Worm (Caenorhabditis elegans): Measurements from ENCODE around the gene gck-3.

gck-3 gene

DNA sequence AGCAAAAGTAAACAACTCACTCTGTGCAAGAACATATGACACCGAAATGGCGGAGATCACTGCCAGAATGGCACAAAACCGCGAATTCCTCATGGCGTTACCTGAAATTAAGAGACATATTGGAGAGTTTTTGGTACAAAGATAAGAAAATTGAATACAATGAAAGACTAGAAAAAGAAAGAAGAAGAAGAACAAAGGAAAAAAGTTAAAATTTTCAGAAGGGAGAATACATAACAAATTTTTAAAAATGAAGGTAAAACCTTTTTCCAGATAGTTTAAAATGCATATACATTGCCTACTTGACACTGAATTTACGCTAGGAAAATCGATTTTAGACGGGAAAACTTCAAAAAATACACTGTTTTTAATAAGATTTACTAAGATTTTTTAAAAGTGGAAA lies 34.6 kb upstream of the gck-3 start, which contains the start of gene lon-8:
TSS of gene lon-8 (minus strand) at position 101 of the 400 bp plus-strand sequence.
- TF ChIP-seq ceh-91 (GFP tag; IDR thresholded peaks at IDR 0.05) (no peak), ceh-79 (tag; optimal IDR thresholded peaks at IDR 0.05) (no peak), Y56A3A.18 (GFP tag; IDR thresholded peaks at IDR 0.05) (no peak)

DNA sequence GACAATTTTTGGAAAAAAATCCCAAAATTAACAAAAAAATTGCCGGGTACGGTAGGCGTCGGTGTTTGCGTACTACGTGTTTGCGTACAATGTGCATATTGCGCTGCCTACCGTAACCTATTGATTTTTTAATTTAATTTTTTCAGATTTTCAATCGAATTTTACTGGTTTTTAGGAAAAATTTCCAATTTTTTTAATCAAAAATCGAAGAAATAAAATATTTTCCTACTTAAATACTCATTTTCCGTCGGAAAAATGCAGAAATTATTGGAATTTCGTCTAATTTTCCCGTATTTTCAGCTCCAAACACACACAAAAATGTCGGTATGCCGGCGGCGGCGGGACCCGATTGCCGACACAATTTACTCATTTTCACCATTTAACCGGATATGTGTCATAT lies 19.3 kb upstream of the gck-3 start, which contains the start of gene Y59A8B.21:
TSS of gene Y59A8B.21 (plus strand) at position 301 of the 400 bp plus-strand sequence.
- no peak for TF ChIP-seq Y56A3A.18 (GFP tag; IDR thresholded peaks at IDR 0.05)
- peak; percentile 87 for TF ChIP-seq lsl-1 (GFP tag; optimal IDR thresholded peaks at IDR 0.05)
- TF ChIP-seq aptf-3 (GFP tag; IDR thresholded peaks at IDR 0.05): no peak
- TF ChIP-seq mxl-1 (tag; optimal IDR thresholded peaks at IDR 0.05): no peak
- TF ChIP-seq D2030.7 (GFP tag; IDR thresholded peaks at IDR 0.05): 0 out of 2 replicates have a peak, but pooled peaks have one; percentile 9
- no peak for TF ChIP-seq ets-4 (GFP tag; optimal IDR thresholded peaks at IDR 0.05)
- TF ChIP-seq nhr-90 (tag; optimal IDR thresholded peaks at IDR 0.05): no peak

DNA sequence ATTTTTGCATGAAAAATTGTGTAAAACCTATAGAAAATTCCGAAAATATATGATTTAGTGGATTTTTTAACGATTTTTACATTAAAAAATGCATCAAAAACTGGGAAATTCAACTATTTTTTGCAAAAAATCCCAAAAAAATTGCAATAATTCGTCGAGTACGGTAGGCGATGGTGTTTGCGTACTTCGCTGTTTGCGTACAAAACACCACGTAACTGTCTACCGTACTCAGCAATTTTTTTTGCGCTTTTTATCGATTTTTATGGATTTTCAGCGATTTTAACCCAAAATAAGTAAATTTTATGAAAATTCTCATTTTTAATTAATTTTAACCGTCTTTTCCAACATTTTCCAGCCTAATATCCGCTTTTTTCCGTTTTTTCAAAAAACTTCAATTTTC lies 16.3 kb upstream of the gck-3 start:
- TF ChIP-seq lsl-1 (GFP tag; optimal IDR thresholded peaks at IDR 0.05) (peak; percentile 87), ceh-100 (GFP tag; IDR thresholded peaks at IDR 0.05) (no peak), D2030.7 (GFP tag; IDR thresholded peaks at IDR 0.05) (peak; percentile 50; the same call in 1 of the 2 replicates)

DNA sequence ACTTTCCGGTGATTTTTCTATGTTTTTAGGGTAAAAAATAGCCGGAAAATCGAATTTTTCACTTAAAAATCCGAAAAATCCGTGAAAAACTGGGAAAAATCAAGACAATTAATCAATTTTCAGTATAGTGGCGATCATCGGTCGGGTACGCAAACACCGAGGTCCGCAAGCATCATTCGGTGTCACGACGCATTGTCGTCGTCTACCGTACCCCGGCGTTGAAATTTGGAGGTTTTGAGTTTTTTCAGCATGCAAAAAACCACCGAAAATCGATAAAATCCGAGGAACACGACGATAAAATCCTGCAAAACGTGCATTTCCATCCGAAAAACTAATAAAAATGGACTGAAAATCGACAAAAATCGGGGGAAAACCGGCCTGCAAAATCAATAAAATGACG lies 15.1 kb upstream of the gck-3 start:
- no peak for TF ChIP-seq snpc-4 (GFP tag; optimal IDR thresholded peaks at IDR 0.05)
- peak in 1 of 4 experiments; percentile 30 for TF ChIP-seq snpc-4 (tag; optimal IDR thresholded peaks at IDR 0.05)
- TF ChIP-seq mcd-1 (GFP tag; IDR thresholded peaks at IDR 0.05): peak; percentile 57
- TF ChIP-seq attf-5 (GFP tag; optimal IDR thresholded peaks at IDR 0.05): peak; percentile 32
- peak; percentile 3 for TF ChIP-seq tbp1 (GFP tag; optimal IDR thresholded peaks at IDR 0.05)
- TF ChIP-seq lsl-1 (GFP tag; optimal IDR thresholded peaks at IDR 0.05): peak; percentile 78
- TF ChIP-seq ama-1 (optimal IDR thresholded peaks at IDR 0.05): no peak
- no peak for TF ChIP-seq ama-1 (GFP tag; optimal IDR thresholded peaks at IDR 0.05)
- no peak for TF ChIP-seq egrh-3 (GFP tag; IDR thresholded peaks at IDR 0.05)
- TF ChIP-seq D2030.7 (GFP tag; IDR thresholded peaks at IDR 0.05): peak; percentile 44; the same call in 1 of the 2 replicates
- TF ChIP-seq lin-40 (tag; optimal IDR thresholded peaks at IDR 0.05): no peak
- TF ChIP-seq F52B5.7 (tag; optimal IDR thresholded peaks at IDR 0.05): no peak
- no peak for TF ChIP-seq let-607 (tag; optimal IDR thresholded peaks at IDR 0.05)
- TF ChIP-seq hsf-1 (GFP tag; IDR thresholded peaks at IDR 0.05): no peak
- no peak for TF ChIP-seq athp-1 (tag; optimal IDR thresholded peaks at IDR 0.05)
- TF ChIP-seq ceh-40 (GFP tag; IDR thresholded peaks at IDR 0.05): no peak

DNA sequence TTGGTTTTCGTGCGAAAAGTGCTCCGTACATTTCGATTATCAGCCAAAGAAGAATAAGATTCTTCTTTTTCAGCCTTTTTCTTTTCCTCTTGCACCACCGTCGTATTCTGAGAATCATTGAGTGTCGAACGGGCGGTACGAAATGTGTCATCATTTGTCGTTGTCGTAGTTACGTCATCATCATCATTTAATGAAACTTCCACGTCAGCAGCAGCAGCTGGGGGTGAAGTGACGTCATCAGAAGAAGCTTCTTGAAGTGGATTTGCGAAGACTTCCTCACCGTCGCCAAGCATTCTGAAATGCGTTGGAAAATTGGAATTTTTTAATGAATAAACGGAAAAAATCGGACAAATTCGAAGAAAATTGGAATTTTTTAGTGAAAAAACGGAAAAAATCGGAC lies 13.1 kb upstream of the gck-3 start, which contains the start of gene snx-6:
TSS of gene snx-6 (minus strand) at position 294 of the 400 bp plus-strand sequence.
- TF ChIP-seq F57A8.1 (GFP tag; optimal IDR thresholded peaks at IDR 0.05) (no peak), hmg-1.2 (GFP tag; IDR thresholded peaks at IDR 0.05) (no peak), unc-130 (GFP tag; optimal IDR thresholded peaks at IDR 0.05) (no peak), nhr-179 (tag; optimal IDR thresholded peaks at IDR 0.05) (no peak), ztf-18 (tag; optimal IDR thresholded peaks at IDR 0.05) (no peak)

DNA sequence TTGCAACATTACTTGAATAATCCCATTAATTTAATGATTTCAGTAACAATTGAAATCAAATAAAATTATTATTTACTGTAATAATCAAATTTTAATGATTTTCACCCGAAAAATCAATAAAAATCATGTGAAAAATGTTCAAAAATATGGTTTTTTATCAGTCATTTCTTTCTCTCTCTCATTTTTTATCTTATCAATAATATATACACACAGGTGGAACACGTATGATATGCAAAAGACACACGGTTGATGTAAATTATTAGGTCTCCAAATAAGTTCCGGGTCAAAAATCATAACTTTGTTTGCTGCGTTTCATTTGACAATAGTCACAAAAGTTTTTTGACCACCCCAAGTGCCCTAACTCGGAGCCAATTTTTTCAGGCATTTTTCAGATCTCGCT lies 11.6 kb upstream of the gck-3 start:
- no peak for TF ChIP-seq die-1 (tag; optimal IDR thresholded peaks at IDR 0.05)
- no peak for TF ChIP-seq ceh-40 (GFP tag; IDR thresholded peaks at IDR 0.05)
- no peak for TF ChIP-seq C17E4.6 (GFP tag; IDR thresholded peaks at IDR 0.05)
- no peak for TF ChIP-seq snpc-4 (GFP tag; optimal IDR thresholded peaks at IDR 0.05)
- TF ChIP-seq snpc-4 (tag; optimal IDR thresholded peaks at IDR 0.05): peak in 1 of 4 experiments; percentile 4
- no peak for TF ChIP-seq hrde-1 (tag; optimal IDR thresholded peaks at IDR 0.05; ENCODE audit: borderline replicate concordance)
- TF ChIP-seq unc-62 (GFP tag; optimal IDR thresholded peaks at IDR 0.05): no peak
- TF ChIP-seq nhr-80 (tag; optimal IDR thresholded peaks at IDR 0.05): peak; percentile 44
- TF ChIP-seq ets-4 (GFP tag; optimal IDR thresholded peaks at IDR 0.05): peak; percentile 8
- TF ChIP-seq ztf-6 (GFP tag; IDR thresholded peaks at IDR 0.05): no peak
- no peak for TF ChIP-seq let-526 (GFP tag; IDR thresholded peaks at IDR 0.05)
- no peak for TF ChIP-seq lsy-27 (tag; optimal IDR thresholded peaks at IDR 0.05; ENCODE audit: borderline replicate concordance, insufficient read depth)

All from whole organism, young adult.